Fruit fly (Drosophila melanogaster): ENCODE data around the gene ppk21.

Gene ppk21

DNA sequence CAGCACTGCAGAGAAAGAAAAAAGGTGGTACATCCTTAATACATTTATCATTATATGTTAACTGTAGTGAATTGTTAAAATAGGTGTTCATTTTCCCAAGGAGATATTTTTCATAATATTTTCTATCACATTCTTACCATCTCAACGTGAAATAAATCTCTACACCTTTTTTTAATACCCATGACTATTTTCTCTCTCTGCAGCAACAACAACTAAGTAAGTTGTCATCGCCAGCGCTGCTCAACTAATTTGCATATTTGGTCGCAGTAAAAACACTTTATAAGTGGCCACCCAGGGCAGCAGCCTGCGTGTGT, 25.9 kb downstream of the ppk21 start (continued):
- TF ChIP-seq HHEX (GFP tag; optimal IDR thresholded peaks at IDR 0.05) (no peak), gem (tag; optimal IDR thresholded peaks at IDR 0.05) (peak; percentile 72), CG31441 (GFP tag; IDR thresholded peaks at IDR 0.05) (peak; percentile 52; the same call in 1 of the 2 replicates), pan (optimal IDR thresholded peaks at IDR 0.05) (no peak), pan (GFP tag; optimal IDR thresholded peaks at IDR 0.05 in 1 of 2, IDR thresholded peaks at IDR 0.05 in 1 of 2) (no peak), rib (GFP tag; IDR thresholded peaks at IDR 0.05) (no peak), run (tag; optimal IDR thresholded peaks at IDR 0.05) (no peak), az2 (GFP tag; optimal IDR thresholded peaks at IDR 0.05) (peak; percentile 41), Gsc (GFP tag; IDR thresholded peaks at IDR 0.05) (no peak), CG9437 (GFP tag; optimal IDR thresholded peaks at IDR 0.05) (peak; percentile 20), Bdp1 (GFP tag; optimal IDR thresholded peaks at IDR 0.05) (no peak), Dbx (GFP tag; IDR thresholded peaks at IDR 0.05) (no peak), MESR4 (GFP tag; optimal IDR thresholded peaks at IDR 0.05) (no peak), CG2875 (GFP tag; optimal IDR thresholded peaks at IDR 0.05) (peak; percentile 5), dmrt11E (tag; optimal IDR thresholded peaks at IDR 0.05) (peak; percentile 61), Atf-2 (GFP tag; optimal IDR thresholded peaks at IDR 0.05) (peak; percentile 12), tx (GFP tag; optimal IDR thresholded peaks at IDR 0.05) (no peak), tin (GFP tag; optimal IDR thresholded peaks at IDR 0.05) (no peak), zfh1 (GFP tag; IDR thresholded peaks at IDR 0.05) (peak; percentile 33; the same call in 1 of the 3 replicates), so (GFP tag; IDR thresholded peaks at IDR 0.05) (no peak), CG4707 (GFP tag; optimal IDR thresholded peaks at IDR 0.05) (no peak), phol (tag; optimal IDR thresholded peaks at IDR 0.05) (peak; percentile 61), Sox102F (GFP tag; optimal IDR thresholded peaks at IDR 0.05) (peak; percentile 69), CG11723 (GFP tag; optimal IDR thresholded peaks at IDR 0.05) (peak; percentile 0), CG1603 (tag; optimal IDR thresholded peaks at IDR 0.05) (peak; percentile 71), NFAT (GFP tag; IDR thresholded peaks at IDR 0.05) (no peak), CG17612 (GFP tag; IDR thresholded peaks at IDR 0.05) (no peak), HLH4C (GFP tag; IDR thresholded peaks at IDR 0.05; ENCODE audit: partially characterized antibody) (no peak), CG13296 (GFP tag; optimal IDR thresholded peaks at IDR 0.05) (no peak), nau (GFP tag; optimal IDR thresholded peaks at IDR 0.05) (no peak), NC2β (GFP tag; optimal IDR thresholded peaks at IDR 0.05) (peak; percentile 6), Xrp1 (GFP tag; IDR thresholded peaks at IDR 0.05) (peak; percentile 40; the same call in 1 of the 2 replicates), crol (GFP tag; IDR thresholded peaks at IDR 0.05) (no peak), CG4328 (GFP tag; optimal IDR thresholded peaks at IDR 0.05) (no peak), CG14860 (GFP tag; IDR thresholded peaks at IDR 0.05; ENCODE audit: partially characterized antibody) (no peak), usp (GFP tag; optimal IDR thresholded peaks at IDR 0.05) (no peak), Hmr (GFP tag; optimal IDR thresholded peaks at IDR 0.05) (peak; percentile 24), prd (optimal IDR thresholded peaks at IDR 0.05) (no peak), prd (GFP tag; IDR thresholded peaks at IDR 0.05) (peak; percentile 36; the same call in 1 of the 3 replicates), row (GFP tag; IDR thresholded peaks at IDR 0.05) (peak; percentile 68), Neu2 (GFP tag; optimal IDR thresholded peaks at IDR 0.05; ENCODE audit: borderline replicate concordance) (no peak), CG16813 (GFP tag; IDR thresholded peaks at IDR 0.05; ENCODE audit: partially characterized antibody) (no peak), CG10321 (GFP tag; IDR thresholded peaks at IDR 0.05) (no peak), E2f2 (GFP tag; IDR thresholded peaks at IDR 0.05) (no peak), gro (GFP tag; optimal IDR thresholded peaks at IDR 0.05) (no peak), twi (tag; optimal IDR thresholded peaks at IDR 0.05) (no peak), CG12744 (GFP tag; optimal IDR thresholded peaks at IDR 0.05) (no peak), psq (GFP tag; optimal IDR thresholded peaks at IDR 0.05) (no peak), z (GFP tag; IDR thresholded peaks at IDR 0.05) (no peak), CG4360 (GFP tag; IDR thresholded peaks at IDR 0.05) (peak; percentile 56; the same call in 1 of the 2 replicates), Dp (GFP tag; optimal IDR thresholded peaks at IDR 0.05) (no peak), CG18262 (tag; optimal IDR thresholded peaks at IDR 0.05) (peak; percentile 56), klu (GFP tag; IDR thresholded peaks at IDR 0.05) (no peak)

Measured in whole organism, embryonic.